Fruit fly (Drosophila melanogaster) whole organism, wandering third instar larva: ENCODE results near the gene CG43339.

Experiments
- Abd-B ChIP-seq: fragments of >200 bp; optimal IDR thresholded peaks from 2 replicates; lab custom pipeline; 2017; ENCODE audit warnings: missing biosample characterization, missing genetic modification characterization
- CG32264 ChIP-seq: fragments of 200-800 bp; sonication (Bioruptor generic); optimal IDR thresholded peaks from 2 replicates; lab custom pipeline; 2016; ENCODE audit warnings: missing biosample characterization, missing genetic modification characterization
- CG9705 ChIP-seq: fragments of 200-800 bp; sonication (Bioruptor generic); optimal IDR thresholded peaks from 2 replicates; lab custom pipeline; 2018; ENCODE audit warnings: missing biosample characterization, mild to moderate bottlenecking, missing genetic modification characterization
- Dfd ChIP-seq: fragments of >200 bp; optimal IDR thresholded peaks from 2 replicates; lab custom pipeline; 2017; ENCODE audit warnings: missing biosample characterization, missing genetic modification characterization
- Dif ChIP-seq: fragments of 200-275, 200-300 bp; sonication (Bioruptor generic); optimal IDR thresholded peaks from 2 replicates; lab custom pipeline; 2018; ENCODE audit warnings: missing biosample characterization, missing genetic modification characterization; ENCODE audit not compliant: partially characterized antibody
- HLH106 ChIP-seq: fragments of 200-800 bp; optimal IDR thresholded peaks from 3 replicates; lab custom pipeline; 2019; ENCODE audit warnings: missing biosample characterization, mild to moderate bottlenecking, missing genetic modification characterization, moderate library complexity
- Hnf4 ChIP-seq: fragments of 200-800 bp; sonication (Bioruptor generic); optimal IDR thresholded peaks from 2 replicates; lab custom pipeline; 2016; ENCODE audit warnings: missing biosample characterization, mild to moderate bottlenecking, missing genetic modification characterization
- Hr83 ChIP-seq: fragments of 200-300 bp; sonication (Bioruptor generic); optimal IDR thresholded peaks from 2 replicates; lab custom pipeline; 2016; ENCODE audit warnings: missing biosample characterization, mild to moderate bottlenecking, missing genetic modification characterization, moderate library complexity; ENCODE audit not compliant: poor library complexity, severe bottlenecking
- Jra ChIP-seq: sonication (Bioruptor generic); optimal IDR thresholded peaks from 2 replicates; lab custom pipeline; 2016; ENCODE audit warnings: missing biosample characterization, missing genetic modification characterization
- Mio ChIP-seq: sonication (Bioruptor generic); optimal IDR thresholded peaks from 2 replicates; lab custom pipeline; 2016; ENCODE audit warnings: missing biosample characterization, missing genetic modification characterization
- Myc ChIP-seq: fragments of >200 bp; optimal IDR thresholded peaks from 2 replicates; lab custom pipeline; 2017
- N ChIP-seq: fragments of >200 bp; optimal IDR thresholded peaks from 2 replicates; lab custom pipeline; 2018; ENCODE audit warnings: missing biosample characterization, missing external identifiers, missing genetic modification characterization
- OdsH ChIP-seq: fragments of 200-800 bp; sonication (Bioruptor generic); optimal IDR thresholded peaks from 2 replicates; lab custom pipeline; 2016; ENCODE audit warnings: missing biosample characterization, mild to moderate bottlenecking, missing genetic modification characterization
- Rel ChIP-seq, 2 experiments: fragments of 200-800 bp; sonication (Bioruptor generic) in 1 of 2; optimal IDR thresholded peaks; 2 replicates in 1 of 2; 3 replicates in 1 of 2; lab custom pipeline; 2016 to 2019; ENCODE audit warnings: mild to moderate bottlenecking in 2 of 2, missing biosample characterization in 2 of 2, missing genetic modification characterization in 2 of 2, moderate library complexity in 1 of 2
- Sp1 ChIP-seq: fragments of 200-800 bp; sonication (Bioruptor generic); optimal IDR thresholded peaks from 3 replicates; lab custom pipeline; 2019; ENCODE audit warnings: missing biosample characterization, mild to moderate bottlenecking, missing genetic modification characterization, moderate library complexity
- Vsx2 ChIP-seq: fragments of 200-300, 225-300 bp; sonication (Bioruptor generic); optimal IDR thresholded peaks from 2 replicates; lab custom pipeline; 2018; ENCODE audit warnings: missing biosample characterization, missing genetic modification characterization; ENCODE audit not compliant: partially characterized antibody
- br ChIP-seq: fragments of 200-800 bp; sonication (Bioruptor generic); optimal IDR thresholded peaks from 2 replicates; lab custom pipeline; 2016; ENCODE audit warnings: missing biosample characterization, missing genetic modification characterization
- brk ChIP-seq: fragments of 200-800 bp; sonication (Bioruptor generic); optimal IDR thresholded peaks from 2 replicates; lab custom pipeline; 2016; ENCODE audit warnings: missing biosample characterization, mild to moderate bottlenecking, missing genetic modification characterization
- dmrt93B ChIP-seq: fragments of 200-800 bp; sonication (Bioruptor generic); optimal IDR thresholded peaks from 2 replicates; lab custom pipeline; 2018; ENCODE audit warnings: missing biosample characterization, mild to moderate bottlenecking, missing genetic modification characterization
- ey ChIP-seq: fragments of 200-800 bp; sonication (Bioruptor generic); optimal IDR thresholded peaks from 2 replicates; lab custom pipeline; 2016; ENCODE audit warnings: missing biosample characterization, missing genetic modification characterization
- foxo ChIP-seq, 2 experiments: fragments of 200-800 bp; sonication (Bioruptor generic); optimal IDR thresholded peaks; 2 replicates in 1 of 2; 3 replicates in 1 of 2; lab custom pipeline; 2016 to 2017; ENCODE audit warnings: missing biosample characterization in 2 of 2, missing genetic modification characterization in 2 of 2
- fru ChIP-seq: fragments of 200-800 bp; sonication (Bioruptor generic); optimal IDR thresholded peaks from 3 replicates; lab custom pipeline; 2016; ENCODE audit warnings: missing biosample characterization, mild to moderate bottlenecking, missing genetic modification characterization
- h ChIP-seq: fragments of 200-800 bp; sonication (Bioruptor generic); optimal IDR thresholded peaks from 3 replicates; lab custom pipeline; 2016; ENCODE audit warnings: missing biosample characterization, mild to moderate bottlenecking, missing genetic modification characterization
- jim ChIP-seq: fragments of 175-275, 200-325 bp; sonication (Bioruptor generic); optimal IDR thresholded peaks from 2 replicates; lab custom pipeline; 2016; ENCODE audit warnings: missing biosample characterization, mild to moderate bottlenecking, missing genetic modification characterization
- lola ChIP-seq: fragments of >200 bp; optimal IDR thresholded peaks from 2 replicates; lab custom pipeline; 2017; ENCODE audit warnings: missing biosample characterization, missing genetic modification characterization
- psq ChIP-seq: fragments of 200-800 bp; sonication (Bioruptor generic); optimal IDR thresholded peaks from 3 replicates; lab custom pipeline; 2017; ENCODE audit warnings: missing biosample characterization, mild to moderate bottlenecking, missing genetic modification characterization, moderate library complexity
- rgr ChIP-seq: fragments of 200-800 bp; sonication (Bioruptor generic); optimal IDR thresholded peaks from 3 replicates; lab custom pipeline; 2016; ENCODE audit warnings: missing biosample characterization, mild to moderate bottlenecking, missing genetic modification characterization
- sage ChIP-seq: fragments of 200-800 bp; sonication (Bioruptor generic); optimal IDR thresholded peaks from 2 replicates; lab custom pipeline; 2016; ENCODE audit warnings: missing biosample characterization, mild to moderate bottlenecking, missing genetic modification characterization
- sv ChIP-seq: fragments of 200-800 bp; sonication (Bioruptor generic); optimal IDR thresholded peaks from 3 replicates; lab custom pipeline; 2016; ENCODE audit warnings: missing biosample characterization, missing genetic modification characterization
- tai ChIP-seq: sonication (Bioruptor generic); optimal IDR thresholded peaks from 2 replicates; lab custom pipeline; 2016; ENCODE audit warnings: missing biosample characterization, missing genetic modification characterization
- woc ChIP-seq: sonication (Bioruptor generic); optimal IDR thresholded peaks from 2 replicates; lab custom pipeline; 2016; ENCODE audit warnings: missing biosample characterization, mild to moderate bottlenecking, missing genetic modification characterization

Gene CG43339

DNA sequence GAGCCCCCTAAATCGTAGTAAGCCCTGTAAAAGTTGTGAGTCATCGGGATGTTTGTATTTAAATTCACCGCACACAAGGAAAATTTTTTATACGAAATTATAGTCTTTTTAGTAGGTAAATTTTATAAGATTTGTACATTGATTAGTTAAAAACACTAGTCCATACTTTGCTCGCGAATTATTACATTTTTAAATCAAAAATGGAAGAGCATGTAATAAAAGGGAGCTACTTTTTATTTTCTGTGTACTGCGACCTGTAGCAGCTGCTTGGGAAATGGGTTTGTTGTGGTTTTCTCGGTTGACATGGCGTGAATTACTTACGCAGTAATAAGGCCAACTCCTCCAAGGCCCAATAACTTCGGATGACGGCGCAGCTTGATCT lies 21.6 kb upstream of the CG43339 start:
- no peak for TF ChIP-seq Sp1 (GFP tag; lab: Kevin White, UChicago)
- TF ChIP-seq Hnf4 (GFP tag; lab: Kevin White, UChicago) = peak; percentile 8
- TF ChIP-seq foxo (GFP tag; optimal IDR thresholded peaks at IDR 0.05; lab: Kevin White, UChicago) = peak in 1 of 2 experiments; percentile 21
- peak; percentile 15 for TF ChIP-seq ey (GFP tag; lab: Kevin White, UChicago)
- TF ChIP-seq fru = peak; percentile 33
- TF ChIP-seq N (GFP tag; lab: Kevin White, UChicago) = no peak
- no peak for TF ChIP-seq br
- peak; percentile 3 for TF ChIP-seq Jra (GFP tag; lab: Kevin White, UChicago)
- peak; percentile 9 for TF ChIP-seq h (GFP tag; lab: Kevin White, UChicago)
- TF ChIP-seq rgr (GFP tag; lab: Kevin White, UChicago) = peak; percentile 13
- TF ChIP-seq sv (GFP tag; lab: Kevin White, UChicago) = no peak

DNA sequence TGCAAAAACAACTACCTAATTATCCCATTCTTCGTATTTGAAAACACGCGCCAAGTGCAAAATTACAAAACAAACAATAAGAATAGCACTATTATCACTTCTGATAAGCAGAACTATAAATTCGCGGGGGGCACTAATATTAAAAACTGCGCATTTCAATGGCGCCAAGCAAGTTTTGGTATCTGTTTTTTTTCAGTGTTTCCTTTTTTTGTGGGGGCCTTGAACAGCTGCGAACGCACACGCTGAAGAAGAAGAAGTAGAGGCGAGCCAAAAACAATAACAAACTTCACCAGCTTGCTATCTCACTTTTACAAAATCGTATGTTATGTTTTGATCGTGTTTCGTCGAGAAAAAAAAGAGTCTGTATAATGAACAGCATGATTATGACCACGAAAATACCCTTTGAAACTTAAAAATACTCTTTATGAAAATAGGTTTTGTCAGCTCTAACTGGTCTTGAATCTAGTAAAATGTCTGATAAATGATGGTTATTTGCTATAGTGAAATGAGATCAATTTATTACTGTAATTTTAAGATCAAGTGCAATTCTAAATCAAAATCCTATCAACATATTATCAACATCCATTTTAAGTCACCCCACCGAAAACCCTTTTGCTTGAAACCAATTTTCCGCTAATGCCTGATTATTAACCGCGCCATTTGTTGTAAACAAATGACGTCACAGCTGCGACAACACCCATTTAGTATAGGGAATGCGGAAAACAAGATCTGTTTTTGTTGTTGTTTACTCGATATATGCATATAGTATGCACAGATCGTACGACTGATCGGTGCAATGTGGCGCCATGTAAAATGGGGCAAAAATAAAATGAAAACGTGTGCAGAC lies 21.0 kb upstream of the CG43339 start:
- TF ChIP-seq jim (no peak), h (GFP tag; lab: Kevin White, UChicago) (peak; percentile 57), Rel (GFP tag; optimal IDR thresholded peaks at IDR 0.05; lab: Kevin White, UChicago) (no peak), Rel (tag; optimal IDR thresholded peaks at IDR 0.05; lab: Kevin White, UChicago) (peak; percentile 6), OdsH (GFP tag; lab: Kevin White, UChicago) (peak; percentile 59), ey (GFP tag; lab: Kevin White, UChicago) (peak; percentile 32), foxo (GFP tag; optimal IDR thresholded peaks at IDR 0.05; lab: Kevin White, UChicago) (peak in 1 of 2 experiments; percentile 66), woc (GFP tag; lab: Kevin White, UChicago) (peak; percentile 57), Sp1 (GFP tag; lab: Kevin White, UChicago) (peak; percentile 14), Vsx2 (GFP tag; lab: Kevin White, UChicago) (no peak), Mio (GFP tag; lab: Kevin White, UChicago) (no peak), CG32264 (GFP tag; lab: Kevin White, UChicago) (no peak), psq (GFP tag; lab: Kevin White, UChicago) (peak; percentile 79), Dif (GFP tag; lab: Kevin White, UChicago) (no peak), rgr (GFP tag; lab: Kevin White, UChicago) (peak; percentile 61), br (peak; percentile 70), Hr83 (GFP tag; lab: Kevin White, UChicago) (peak; percentile 63), dmrt93B (GFP tag; lab: Kevin White, UChicago) (no peak), fru (peak; percentile 45), brk (GFP tag; lab: Kevin White, UChicago) (no peak)

DNA sequence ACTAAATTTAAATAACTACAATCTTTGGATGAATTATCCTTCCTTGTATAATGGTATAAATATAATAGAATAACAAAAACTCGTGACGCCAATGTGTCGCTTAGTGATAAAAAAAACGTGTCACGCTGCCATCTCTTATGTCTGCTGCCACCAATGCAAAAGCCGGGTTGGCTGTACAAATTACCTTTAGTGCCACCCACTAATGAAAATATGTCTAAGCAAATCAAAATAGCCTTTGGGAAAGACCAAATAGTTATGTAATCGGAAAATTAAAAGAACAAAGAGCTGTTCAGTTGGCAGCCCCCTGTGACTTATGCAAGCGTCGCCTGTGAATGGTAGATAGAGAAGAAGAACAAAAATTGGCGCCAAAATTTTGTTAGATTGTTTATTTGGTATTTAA lies 16.3 kb upstream of the CG43339 start, which contains the start of gene CG10336:
TSS of gene CG10336 (plus strand) at position 153 of the 400 bp plus-strand sequence.
- TF ChIP-seq sage (no peak), Rel (GFP tag; optimal IDR thresholded peaks at IDR 0.05; lab: Kevin White, UChicago) (no peak), Rel (tag; optimal IDR thresholded peaks at IDR 0.05; lab: Kevin White, UChicago) (peak; percentile 19)
- TF ChIP-seq, all 38 proteins: peak for 1

DNA sequence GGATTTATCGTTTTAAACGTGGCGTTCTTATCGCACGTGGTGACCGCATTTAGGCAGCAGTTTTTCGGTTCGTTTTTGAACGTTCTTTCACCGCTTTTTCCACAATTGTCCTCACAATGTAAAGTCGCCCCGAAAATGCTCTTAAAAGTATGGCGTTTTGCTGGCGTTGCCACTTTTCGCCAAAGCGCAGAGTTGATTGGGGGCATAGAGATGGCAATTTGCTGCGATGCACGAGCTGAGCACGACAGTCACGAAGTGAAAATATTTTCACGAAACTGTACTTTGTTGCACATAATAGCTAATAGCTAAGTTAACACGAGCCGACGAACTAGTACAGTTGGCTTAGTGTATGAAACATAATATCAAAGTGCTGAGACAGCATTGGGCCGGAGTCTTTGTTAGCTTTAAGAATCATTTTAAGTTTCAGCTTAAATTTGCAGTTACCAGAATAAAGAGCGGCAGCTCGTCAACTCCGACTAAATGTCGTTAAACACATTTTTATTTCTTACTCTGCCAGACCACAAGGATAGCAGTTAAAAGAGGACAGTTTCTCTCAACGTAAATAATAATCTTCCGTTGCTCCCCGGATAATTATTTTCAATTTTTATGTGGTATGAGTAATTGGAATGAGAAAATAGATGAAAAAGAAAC lies 15.7 kb upstream of the CG43339 start, which contains the start of gene msl-1:
TSS of gene msl-1 (minus strand) at position 155 of the 651 bp plus-strand sequence.
- TF ChIP-seq Mio (GFP tag; lab: Kevin White, UChicago) (no peak), Myc (lab: Kevin White, UChicago) (peak; percentile 67), CG9705 (GFP tag; lab: Kevin White, UChicago) (peak; percentile 20), lola (GFP tag; lab: Kevin White, UChicago) (no peak), Jra (GFP tag; lab: Kevin White, UChicago) (peak; percentile 10), Sp1 (GFP tag; lab: Kevin White, UChicago) (peak; percentile 3), foxo (GFP tag; optimal IDR thresholded peaks at IDR 0.05; lab: Kevin White, UChicago) (peak in 1 of 2 experiments; percentile 56), rgr (GFP tag; lab: Kevin White, UChicago) (no peak), psq (GFP tag; lab: Kevin White, UChicago) (no peak), Abd-B (GFP tag; lab: Kevin White, UChicago) (no peak), HLH106 (tag; lab: Kevin White, UChicago) (peak; percentile 20), Dfd (no peak), woc (GFP tag; lab: Kevin White, UChicago) (peak; percentile 92), tai (GFP tag; lab: Kevin White, UChicago) (no peak), Rel (GFP tag; optimal IDR thresholded peaks at IDR 0.05; lab: Kevin White, UChicago) (no peak), Rel (tag; optimal IDR thresholded peaks at IDR 0.05; lab: Kevin White, UChicago) (peak; percentile 56), Hr83 (GFP tag; lab: Kevin White, UChicago) (peak; percentile 85), jim (peak; percentile 56)
